Worm (Caenorhabditis elegans): ENCODE data around the gene lips-10.

The lips-10 gene

DNA sequence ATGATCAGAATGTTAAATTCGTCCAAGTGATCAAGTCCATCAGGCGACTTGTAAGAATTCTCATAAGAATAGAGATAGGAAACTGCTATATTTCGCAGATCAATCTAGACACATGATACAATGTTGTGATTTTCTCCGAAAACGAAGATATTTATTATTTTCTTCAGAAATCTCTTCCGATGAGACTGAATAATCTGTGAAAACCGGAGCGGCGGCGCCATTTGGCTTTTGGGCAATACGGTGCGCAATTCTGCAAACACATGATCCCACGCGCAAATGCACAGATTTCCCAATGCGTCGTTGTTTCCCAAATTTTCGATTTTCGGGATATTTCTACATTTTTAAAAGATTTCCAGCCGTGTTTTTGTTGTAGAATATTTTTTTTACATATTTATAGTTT lies 3.2 kb downstream of the lips-10 start (continued):
- TF ChIP-seq attf-5 (GFP tag; optimal IDR thresholded peaks at IDR 0.05) (no peak), chd-7 (tag; optimal IDR thresholded peaks at IDR 0.05) (no peak), F57A8.1 (GFP tag; optimal IDR thresholded peaks at IDR 0.05) (no peak), let-526 (GFP tag; IDR thresholded peaks at IDR 0.05) (no peak), egrh-3 (GFP tag; IDR thresholded peaks at IDR 0.05) (no peak), nhr-90 (tag; optimal IDR thresholded peaks at IDR 0.05) (no peak), nfya-1 (tag; optimal IDR thresholded peaks at IDR 0.05; ENCODE audit: borderline replicate concordance, insufficient read depth) (no peak), tbp1 (GFP tag; optimal IDR thresholded peaks at IDR 0.05) (peak; percentile 38)

DNA sequence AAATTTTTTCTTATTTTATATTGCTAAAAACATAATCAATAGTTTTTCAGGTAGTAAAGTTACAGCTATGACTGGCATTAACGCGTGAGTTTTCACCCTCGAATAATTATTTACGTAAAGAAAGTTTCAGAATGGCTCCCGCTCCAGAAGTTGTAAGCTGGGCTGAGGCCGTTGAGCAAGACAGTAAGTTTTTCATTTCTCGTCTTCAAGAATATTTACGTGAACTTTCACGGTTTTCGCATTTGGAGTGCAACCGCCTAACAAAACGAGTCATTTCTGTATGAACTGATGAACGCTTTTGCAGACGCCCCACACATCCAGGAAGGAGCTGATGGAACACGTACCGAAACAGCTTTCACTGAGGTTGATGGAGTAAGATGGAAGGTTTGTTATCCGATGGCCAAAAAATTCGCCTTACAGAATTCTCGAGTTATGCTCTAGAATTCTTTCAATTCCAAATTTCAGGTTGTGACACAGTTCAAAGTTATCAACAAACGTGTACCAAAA lies 3.8 kb downstream of the lips-10 start, which contains the start of gene eif-3.G:
eif-3.G (plus strand) TSS at position 51 of the 507 bp plus-strand sequence.
- no peak for TF ChIP-seq mes-4 (tag; optimal IDR thresholded peaks at IDR 0.05)
- TF ChIP-seq athp-1 (tag; optimal IDR thresholded peaks at IDR 0.05), result no peak
- peak; percentile 34; the same call in 1 of the 2 replicates for TF ChIP-seq D2030.7 (GFP tag; IDR thresholded peaks at IDR 0.05)
- peak; percentile 17 for TF ChIP-seq lin-54 (GFP tag; optimal IDR thresholded peaks at IDR 0.05)
- 0 out of 2 replicates have a peak, but pooled peaks have one; percentile 39 for TF ChIP-seq hsf-1 (GFP tag; IDR thresholded peaks at IDR 0.05)
- TF ChIP-seq lin-26 (GFP tag; IDR thresholded peaks at IDR 0.05), result 0 out of 2 replicates have a peak, but pooled peaks have one; percentile 22
- TF ChIP-seq ekl-4 (GFP tag; IDR thresholded peaks at IDR 0.05), result no peak
- TF ChIP-seq Y53G8AR.9 (GFP tag; conservative IDR thresholded peaks at IDR 0.05), result peak; percentile 51
- peak; percentile 50 for TF ChIP-seq madf-6 (GFP tag; IDR thresholded peaks at IDR 0.05)
- TF ChIP-seq B0019.2 (GFP tag; conservative IDR thresholded peaks at IDR 0.05), result no peak
- TF ChIP-seq chd-7 (tag; optimal IDR thresholded peaks at IDR 0.05), result no peak

DNA sequence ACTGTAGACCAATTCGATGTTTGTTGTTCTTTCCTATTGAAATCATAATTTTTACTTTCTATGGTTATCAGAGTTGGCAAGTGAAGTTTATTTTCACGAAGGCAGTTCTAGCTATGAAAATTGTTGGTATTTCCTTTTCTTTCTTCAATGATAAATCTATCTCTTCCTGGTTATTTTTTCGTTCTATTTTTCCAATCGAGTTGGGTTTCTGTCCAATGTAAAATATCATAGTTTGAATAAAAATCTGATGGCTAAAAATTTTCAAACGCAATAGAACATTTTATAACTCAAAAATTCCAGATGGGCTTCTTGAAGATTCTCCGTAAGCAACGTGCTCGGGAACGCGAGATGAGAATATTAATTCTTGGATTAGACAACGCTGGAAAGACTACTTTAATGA lies 5.0 kb downstream of the lips-10 start, which contains the start of gene evl-20:
evl-20 (plus strand) TSS at position 301 of the 400 bp plus-strand sequence.
- TF ChIP-seq Y56A3A.18 (GFP tag; IDR thresholded peaks at IDR 0.05), result 0 out of 2 replicates have a peak, but pooled peaks have one; percentile 41
- TF ChIP-seq ama-1 (optimal IDR thresholded peaks at IDR 0.05), result no peak
- no peak for TF ChIP-seq ama-1 (GFP tag; optimal IDR thresholded peaks at IDR 0.05)
- TF ChIP-seq hmg-1.2 (GFP tag; IDR thresholded peaks at IDR 0.05), result no peak

DNA sequence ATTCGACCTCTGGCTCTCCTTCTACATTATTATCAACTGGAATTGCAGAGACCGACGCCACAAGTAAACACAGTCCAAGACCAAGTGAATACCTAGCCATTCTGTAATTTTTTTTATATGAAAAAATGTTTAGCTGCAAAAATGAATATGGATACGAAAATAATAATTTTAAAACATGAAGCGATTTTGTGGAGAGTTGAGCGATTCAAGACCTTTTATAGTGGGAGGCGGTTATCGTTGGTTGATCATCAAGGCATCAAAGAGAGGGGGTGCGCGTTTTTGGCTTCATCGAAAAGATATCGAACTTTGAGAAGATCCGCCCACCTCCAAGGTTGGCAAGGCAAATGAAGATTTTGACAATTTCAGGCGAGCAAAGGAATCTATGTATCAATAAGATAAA lies 7.8 kb downstream of the lips-10 start, which contains the start of gene cut-3:
cut-3 (minus strand) TSS at position 101 of the 400 bp plus-strand sequence.
- TF ChIP-seq egl-44 (GFP tag; IDR thresholded peaks at IDR 0.05) (no peak), athp-1 (tag; optimal IDR thresholded peaks at IDR 0.05) (no peak), T26A5.8 (tag; optimal IDR thresholded peaks at IDR 0.05) (no peak), Y67H2A.10 (GFP tag; conservative IDR thresholded peaks at IDR 0.05) (no peak), nhr-80 (tag; optimal IDR thresholded peaks at IDR 0.05) (no peak), mcd-1 (GFP tag; IDR thresholded peaks at IDR 0.05) (no peak), him-1 (tag; optimal IDR thresholded peaks at IDR 0.05) (no peak), lin-54 (GFP tag; optimal IDR thresholded peaks at IDR 0.05) (no peak), nhr-27 (tag; optimal IDR thresholded peaks at IDR 0.05) (no peak)

DNA sequence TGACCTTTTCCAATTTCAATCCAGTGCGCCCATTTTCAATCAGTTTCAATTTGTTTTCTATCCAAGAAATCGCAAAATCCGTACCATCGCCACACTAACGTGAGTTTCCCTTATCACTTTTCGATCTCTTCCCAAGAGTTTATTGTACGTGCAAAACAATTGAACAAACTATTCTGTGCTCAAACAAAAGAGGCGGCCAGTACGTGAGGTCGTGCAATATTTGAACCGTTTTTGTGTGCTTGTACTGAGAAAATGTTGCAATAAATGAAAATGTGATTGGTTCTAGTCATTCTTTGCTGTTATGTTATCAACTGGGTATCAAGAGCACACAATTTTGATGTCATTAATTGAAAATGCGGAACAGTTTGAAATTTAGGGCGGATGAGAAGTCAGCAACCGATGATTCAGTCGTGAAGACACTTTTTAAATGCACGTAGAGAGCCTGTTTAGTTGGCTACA lies 10.7 kb downstream of the lips-10 start, which contains the start of gene F22B5.4:
F22B5.4 (plus strand) TSS at position 51 of the 459 bp plus-strand sequence.
- TF ChIP-seq ceh-58 (GFP tag; IDR thresholded peaks at IDR 0.05), result no peak
- TF ChIP-seq ztf-25 (GFP tag; IDR thresholded peaks at IDR 0.05), result no peak
- TF ChIP-seq hsf-1 (GFP tag; IDR thresholded peaks at IDR 0.05), result no peak
